Worm (Caenorhabditis elegans) whole organism, L1 larva: ENCODE measurements around the gene ZK666.8.

Experiments used
- ama-1 ChIP-seq: fragments of 150-350 bp; optimal IDR thresholded peaks from 2 replicates; lab custom pipeline; 2014
- blmp-1 ChIP-seq: fragments of 150-350 bp; optimal IDR thresholded peaks from 2 replicates; lab custom pipeline; 2014; ENCODE audit warnings: missing biosample characterization, missing genetic modification characterization
- elt-2 ChIP-seq: sonication (generic microtip); optimal IDR thresholded peaks from 2 replicates; lab custom pipeline; 2016; ENCODE audit warnings: missing genetic modification characterization, mild to moderate bottlenecking, inconsistent platforms, missing compliant biosample characterization, missing genetic modification reagents
- hlh-4 ChIP-seq: sonication (generic microtip); optimal IDR thresholded peaks from 2 replicates; lab custom pipeline; 2016; ENCODE audit warnings: mild to moderate bottlenecking, missing genetic modification characterization, missing compliant biosample characterization
- lsy-2 ChIP-seq, 2 experiments: fragments of 150-350 bp; optimal IDR thresholded peaks; 2 replicates each; lab custom pipeline; 2014; ENCODE audit warnings: missing biosample characterization in 2 of 2, missing genetic modification characterization in 2 of 2
- nhr-12 ChIP-seq: sonication (generic microtip); optimal IDR thresholded peaks from 2 replicates; lab custom pipeline; 2017; ENCODE audit warnings: missing biosample characterization, missing genetic modification characterization
- rnt-1 ChIP-seq: sonication (generic microtip); optimal IDR thresholded peaks from 2 replicates; lab custom pipeline; 2016; ENCODE audit warnings: mild to moderate bottlenecking, missing genetic modification characterization, moderate library complexity, missing compliant biosample characterization
- skn-1 ChIP-seq: fragments of 150-350 bp; optimal IDR thresholded peaks from 2 replicates; lab custom pipeline; 2014; ENCODE audit warnings: missing biosample characterization, missing genetic modification characterization
- snpc-4 ChIP-seq: fragments of 150-350 bp; optimal IDR thresholded peaks from 2 replicates; lab custom pipeline; 2014; ENCODE audit warnings: missing biosample characterization, missing genetic modification characterization
- unc-130 ChIP-seq: fragments of 150-350 bp; optimal IDR thresholded peaks from 2 replicates; lab custom pipeline; 2017; ENCODE audit warnings: missing biosample characterization, missing genetic modification characterization, inconsistent platforms

DNA sequence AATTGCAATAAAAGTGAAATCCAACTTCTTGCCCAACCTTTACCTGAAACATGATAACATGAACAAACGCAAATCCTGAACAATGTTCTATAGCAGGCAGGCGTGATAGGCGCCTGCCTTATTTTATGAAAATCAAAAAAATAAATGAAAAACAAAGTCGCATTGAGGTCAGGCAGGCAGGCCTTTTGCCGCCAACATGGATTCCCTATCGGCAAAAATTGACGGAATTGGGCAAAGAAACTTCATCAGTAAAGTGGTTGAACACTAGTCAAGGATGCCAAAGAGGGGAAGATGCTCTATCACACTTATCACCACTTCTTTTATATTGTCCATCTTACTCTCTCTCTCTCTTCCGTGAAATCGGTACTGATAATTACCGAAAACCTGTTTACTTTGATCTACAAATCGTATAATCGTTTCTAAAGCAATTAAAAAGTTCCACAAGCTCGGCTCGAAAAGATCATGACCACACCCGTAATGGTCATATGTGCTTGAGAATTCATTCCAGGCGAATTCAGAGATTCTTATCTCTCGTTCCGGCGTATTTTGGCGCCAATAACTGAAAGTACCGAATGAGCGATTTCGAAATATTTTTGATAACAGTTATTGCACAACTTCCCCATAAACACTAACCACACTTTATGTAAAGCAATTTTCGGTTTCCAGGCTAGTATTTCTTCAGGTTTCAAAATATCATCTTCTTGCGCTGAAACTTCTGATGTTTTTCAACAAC, 10.9 kb downstream of the ZK666.8 start, which contains the start of the genes clec-60 and ZK666.11:
- TF ChIP-seq skn-1 (tag; lab: Kevin White, UChicago) = no peak
- no peak for TF ChIP-seq elt-2
- no peak for TF ChIP-seq ama-1
- no peak for TF ChIP-seq blmp-1 (tag; lab: Kevin White, UChicago)
- no peak for TF ChIP-seq unc-130 (tag; lab: Kevin White, UChicago)
- TF ChIP-seq snpc-4 (tag; lab: Kevin White, UChicago) = no peak
- no peak for TF ChIP-seq rnt-1 (tag; lab: Kevin White, UChicago)
- TF ChIP-seq nhr-12 (tag; lab: Kevin White, UChicago) = no peak
- TF ChIP-seq hlh-4 (tag; lab: Kevin White, UChicago) = no peak
- no peak for TF ChIP-seq lsy-2 (tag; optimal IDR thresholded peaks at IDR 0.05; lab: Kevin White, UChicago)
